Worm (Caenorhabditis elegans) whole organism, L4 larva: ENCODE results near the gene ham-1.

Experiments used
- D1046.2 ChIP-seq: fragments of 200-800 bp; sonication (Bioruptor generic); IDR thresholded peaks from 2 replicates; pipeline ENCODE4 v1.3.6; 2022; ENCODE audit warnings: missing genetic modification characterization, missing compliant biosample characterization
- F10B5.3 ChIP-seq: sonication (generic microtip); optimal IDR thresholded peaks from 2 replicates; lab custom pipeline; 2016; ENCODE audit warnings: mild to moderate bottlenecking, missing genetic modification characterization, missing compliant biosample characterization
- F49E8.2 ChIP-seq: sonication (generic microtip); optimal IDR thresholded peaks from 2 replicates; lab custom pipeline; 2016; ENCODE audit warnings: missing compliant biosample characterization, mild to moderate bottlenecking, missing genetic modification characterization, borderline replicate concordance
- aha-1 ChIP-seq: fragments of 150-350 bp; peaks from one replicate; lab custom pipeline; 2014; ENCODE audit warnings: missing biosample characterization, missing genetic modification characterization
- aly-2 ChIP-seq: sonication (generic microtip); optimal IDR thresholded peaks from 2 replicates; lab custom pipeline; 2018; ENCODE audit warnings: missing biosample characterization, missing genetic modification characterization
- ceh-20 ChIP-seq: fragments of 200-800 bp; sonication (Bioruptor generic); IDR thresholded peaks from 2 replicates; pipeline ENCODE4 v1.3.6; 2022; ENCODE audit warnings: missing genetic modification reagents, missing genetic modification characterization, missing compliant biosample characterization
- ceh-28 ChIP-seq: fragments of 150-350 bp; optimal IDR thresholded peaks from 2 replicates; lab custom pipeline; 2014; ENCODE audit warnings: missing biosample characterization, missing genetic modification reagents, missing genetic modification characterization
- ceh-32 ChIP-seq: sonication (generic microtip); optimal IDR thresholded peaks from 2 replicates; lab custom pipeline; 2016; ENCODE audit warnings: mild to moderate bottlenecking, missing genetic modification characterization, missing compliant biosample characterization; ENCODE audit not compliant: poor library complexity
- ceh-62 ChIP-seq: sonication (generic microtip); optimal IDR thresholded peaks from 2 replicates; lab custom pipeline; 2017; ENCODE audit warnings: missing biosample characterization, missing genetic modification characterization
- ctbp-1 ChIP-seq: fragments of 200-800 bp; sonication (Bioruptor generic); IDR thresholded peaks from 2 replicates; pipeline ENCODE4 v1.3.6; 2022; ENCODE audit warnings: missing genetic modification reagents, missing genetic modification characterization, missing compliant biosample characterization
- daf-16 ChIP-seq, 3 experiments: sonication (generic microtip); optimal IDR thresholded peaks; 2 replicates each; lab custom pipeline; 2016 to 2017; ENCODE audit warnings: missing genetic modification characterization in 3 of 3, missing genetic modification reagents in 3 of 3, mild to moderate bottlenecking in 2 of 3, missing compliant biosample characterization in 2 of 3, missing biosample characterization in 1 of 3, moderate library complexity in 1 of 3
- daf-19 ChIP-seq: fragments of 200-800 bp; sonication (Bioruptor generic); conservative IDR thresholded peaks from 2 replicates; pipeline ENCODE4 v1.3.6; 2022; ENCODE audit warnings: missing genetic modification characterization, missing compliant biosample characterization
- dmd-6 ChIP-seq: fragments of 200-800 bp; sonication (Bioruptor generic); IDR thresholded peaks from 2 replicates; pipeline ENCODE4 v1.3.6; 2022; ENCODE audit warnings: missing genetic modification reagents, missing genetic modification characterization, missing compliant biosample characterization
- duxl-1 ChIP-seq: sonication (generic microtip); optimal IDR thresholded peaks from 2 replicates; lab custom pipeline; 2016; ENCODE audit warnings: mild to moderate bottlenecking, missing genetic modification characterization, moderate library complexity, missing compliant biosample characterization; ENCODE audit not compliant: poor library complexity
- fkh-10 ChIP-seq: fragments of 150-350 bp; optimal IDR thresholded peaks from 2 replicates; lab custom pipeline; 2014; ENCODE audit warnings: missing biosample characterization, missing genetic modification reagents, missing genetic modification characterization
- fos-1 ChIP-seq: fragments of 150-350 bp; optimal IDR thresholded peaks from 2 replicates; lab custom pipeline; 2014; ENCODE audit warnings: missing biosample characterization, missing genetic modification characterization
- gei-8 ChIP-seq: fragments of 200-800 bp; sonication (Bioruptor generic); optimal IDR thresholded peaks from 2 replicates; lab custom pipeline; 2018; ENCODE audit warnings: mild to moderate bottlenecking, missing genetic modification characterization, missing compliant biosample characterization
- hlh-30 ChIP-seq: sonication (generic microtip); optimal IDR thresholded peaks from 2 replicates; lab custom pipeline; 2017; ENCODE audit warnings: antibody characterized with exemption, mild to moderate bottlenecking, missing genetic modification characterization, missing compliant biosample characterization; ENCODE audit not compliant: insufficient read depth
- hmg-1.1 ChIP-seq: fragments of 200-800 bp; sonication (Bioruptor generic); IDR thresholded peaks from 2 replicates; pipeline ENCODE4 v1.3.6; 2022; ENCODE audit warnings: missing genetic modification reagents, missing genetic modification characterization, missing compliant biosample characterization
- jun-1 ChIP-seq: fragments of 150-350 bp; optimal IDR thresholded peaks from 2 replicates; lab custom pipeline; 2014; ENCODE audit warnings: missing biosample characterization, missing genetic modification reagents, missing genetic modification characterization
- lim-7 ChIP-seq: fragments of 200-800 bp; sonication (Bioruptor generic); IDR thresholded peaks from 2 replicates; pipeline ENCODE4 v1.3.6; 2022; ENCODE audit warnings: missing genetic modification characterization, missing compliant biosample characterization
- lin-1 ChIP-seq: fragments of 200-800 bp; sonication (Bioruptor generic); IDR thresholded peaks from 2 replicates; pipeline ENCODE4 v1.3.6; 2022; ENCODE audit warnings: missing genetic modification reagents, missing genetic modification characterization, missing compliant biosample characterization
- lin-29 ChIP-seq: fragments of 200-800 bp; sonication (Bioruptor generic); IDR thresholded peaks from 2 replicates; pipeline ENCODE4 v1.3.6; 2022; ENCODE audit warnings: missing genetic modification reagents, missing genetic modification characterization, missing compliant biosample characterization
- lsy-2 ChIP-seq, 2 experiments: fragments of 150-350 bp in 1 of 2; sonication (generic microtip) in 1 of 2; optimal IDR thresholded peaks; 2 replicates each; lab custom pipeline; 2014 to 2017; ENCODE audit warnings: missing biosample characterization in 2 of 2, missing genetic modification characterization in 2 of 2
- madf-9 ChIP-seq: fragments of 200-800 bp; sonication (Bioruptor generic); conservative IDR thresholded peaks from 2 replicates; pipeline ENCODE4 v1.3.6; 2022; ENCODE audit warnings: missing genetic modification reagents, missing genetic modification characterization, missing compliant biosample characterization
- mdt-29 ChIP-seq: fragments of 200-800 bp; sonication (Bioruptor generic); IDR thresholded peaks from 2 replicates; pipeline ENCODE4 v1.3.6; 2022; ENCODE audit warnings: missing genetic modification reagents, missing genetic modification characterization, missing compliant biosample characterization
- mep-1 ChIP-seq: fragments of 150-350 bp; sonication (generic microtip); optimal IDR thresholded peaks from 3 replicates; lab custom pipeline; 2014; ENCODE audit warnings: missing biosample characterization, missing genetic modification characterization
- mes-2 ChIP-seq: sonication (generic microtip); optimal IDR thresholded peaks from 2 replicates; lab custom pipeline; 2016; ENCODE audit warnings: missing genotype, mild to moderate bottlenecking, missing genetic modification characterization, missing compliant biosample characterization; ENCODE audit not compliant: poor library complexity, severe bottlenecking
- mxl-3 ChIP-seq: fragments of 200-800 bp; sonication (Bioruptor generic); optimal IDR thresholded peaks from 2 replicates; lab custom pipeline; 2018; ENCODE audit warnings: mild to moderate bottlenecking, missing genetic modification characterization, missing compliant biosample characterization
- pha-4 ChIP-seq, 2 experiments: fragments of 150-350 bp in 1 of 2; fragments of 200-800 bp in 1 of 2; sonication (Bioruptor generic) in 1 of 2; IDR thresholded peaks in 1 of 2; optimal IDR thresholded peaks in 1 of 2; 2 replicates each; pipeline versions ENCODE4 v1.3.6 to Lab custom; 2014 to 2022; ENCODE audit warnings: missing genetic modification characterization in 2 of 2, missing genetic modification reagents in 2 of 2, missing biosample characterization in 1 of 2, missing compliant biosample characterization in 1 of 2
- rbr-2 ChIP-seq: sonication (generic microtip); optimal IDR thresholded peaks from 2 replicates; lab custom pipeline; 2016; ENCODE audit warnings: missing genotype, missing genetic modification characterization, missing compliant biosample characterization
- set-16 ChIP-seq: fragments of 200-800 bp; sonication (Bioruptor generic); IDR thresholded peaks from 2 replicates; pipeline ENCODE4 v1.3.6; 2022; ENCODE audit warnings: missing genetic modification reagents, missing genetic modification characterization, missing compliant biosample characterization
- snpc-4 ChIP-seq: fragments of 150-350 bp; optimal IDR thresholded peaks from 2 replicates; lab custom pipeline; 2014; ENCODE audit warnings: missing biosample characterization, missing genetic modification characterization
- tag-97 ChIP-seq: fragments of 200-800 bp; sonication (Bioruptor generic); IDR thresholded peaks from 2 replicates; pipeline ENCODE4 v1.3.6; 2022; ENCODE audit warnings: missing genetic modification characterization, missing compliant biosample characterization
- unc-62 ChIP-seq, 3 experiments: fragments of 150-350 bp in 1 of 3; sonication (generic microtip); optimal IDR thresholded peaks in 2 of 3; peaks in 1 of 3; 1 replicate in 1 of 3; 2 replicates in 2 of 3; lab custom pipeline; 2014 to 2017; ENCODE audit warnings: missing biosample characterization in 3 of 3, missing genetic modification characterization in 3 of 3, missing genetic modification reagents in 3 of 3, missing genotype in 1 of 3
- vab-7 ChIP-seq: fragments of 200-800 bp; sonication (Bioruptor generic); IDR thresholded peaks from 2 replicates; pipeline ENCODE4 v1.3.6; 2022; ENCODE audit warnings: missing genetic modification reagents, missing genetic modification characterization, missing compliant biosample characterization
- zip-11 ChIP-seq: fragments of 200-800 bp; sonication (Bioruptor generic); IDR thresholded peaks from 2 replicates; pipeline ENCODE4 v1.3.6; 2022; ENCODE audit warnings: missing genetic modification characterization, missing compliant biosample characterization
- ztf-11 ChIP-seq: fragments of 150-350 bp; optimal IDR thresholded peaks from 2 replicates; lab custom pipeline; 2014; ENCODE audit warnings: missing biosample characterization, missing genetic modification characterization
- ztf-7 ChIP-seq: fragments of 150-350 bp; optimal IDR thresholded peaks from 2 replicates; lab custom pipeline; 2014; ENCODE audit warnings: missing biosample characterization, missing genetic modification characterization

ham-1 gene

ce11 chrIV:12573068-12573467, 31.1 kb downstream of the ham-1 start, which contains the start of gene K08E7.5:
K08E7.5 (plus strand) TSS chrIV:12573368.
- TF ChIP-seq ztf-7 (tag; lab: Kevin White, UChicago) (no peak), lim-7 (GFP tag; lab: Robert Waterston, UW) (no peak), gei-8 (no peak), aha-1 (tag; lab: Kevin White, UChicago) (peak; percentile 88), tag-97 (no peak)
- TF ChIP-seq, all 104 proteins: peak for 1

DNA sequence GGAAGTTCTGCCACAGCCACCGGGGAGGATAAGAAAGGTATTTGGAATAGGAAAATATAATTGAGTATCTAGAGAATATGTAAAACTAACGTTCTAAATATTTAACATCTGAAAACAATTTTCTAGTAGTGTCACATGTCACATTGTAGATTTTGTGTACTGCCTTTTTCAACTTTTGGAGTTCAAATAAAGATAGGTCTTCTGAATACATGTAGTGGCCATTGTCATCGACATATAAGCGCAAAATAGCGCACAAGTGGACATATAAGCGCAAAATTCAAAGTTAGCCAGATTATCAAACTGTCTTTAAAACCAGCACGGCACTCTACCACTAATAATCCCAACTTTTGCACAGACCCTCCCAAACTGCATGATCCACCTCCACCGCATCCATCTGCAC, 32.3 kb downstream of the ham-1 start:
- TF ChIP-seq fos-1 (tag; lab: Kevin White, UChicago) (no peak), ceh-32 (tag; lab: Kevin White, UChicago) (no peak), aha-1 (tag; lab: Kevin White, UChicago) (peak; percentile 92)

DNA sequence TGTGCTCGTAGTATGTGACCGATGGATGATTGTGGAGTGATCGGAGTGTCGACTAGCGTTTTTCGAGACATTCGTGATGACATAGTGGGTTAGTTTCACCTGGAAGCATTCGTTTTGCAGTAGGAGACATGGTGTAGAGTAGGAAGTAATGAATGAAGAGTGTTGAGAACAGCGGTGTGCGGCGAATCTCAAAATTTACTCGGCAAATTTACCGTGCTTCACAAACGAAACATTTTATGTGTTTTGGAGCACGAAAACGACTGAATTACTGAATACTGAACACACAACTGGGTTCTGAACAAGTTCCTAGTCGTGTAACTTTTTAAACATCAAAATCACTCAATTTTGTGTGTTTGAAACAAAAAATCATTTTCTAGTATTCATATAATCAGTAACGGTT, 39.1 kb downstream of the ham-1 start, which contains the start of gene K08E7.6:
Gene K08E7.6 (minus strand): TSS at position 101 of the 400 bp plus-strand sequence.
- TF ChIP-seq lin-29 (GFP tag; lab: Robert Waterston, UW) (no peak), unc-62 (GFP tag; optimal IDR thresholded peaks at IDR 0.05 in 1 of 2; lab: Kevin White, UChicago) (peak in 1 of 2 experiments; percentile 37), unc-62 (tag; optimal IDR thresholded peaks at IDR 0.05; lab: Kevin White, UChicago) (no peak), aly-2 (tag; lab: Kevin White, UChicago) (no peak)

- TF ChIP-seq set-16 (GFP tag; lab: Robert Waterston, UW): no peak
- TF ChIP-seq rbr-2 (tag; lab: Kevin White, UChicago): peak; percentile 54
- no peak for TF ChIP-seq lin-1
- no peak for TF ChIP-seq madf-9 (GFP tag; lab: Robert Waterston, UW)
- no peak for TF ChIP-seq jun-1 (tag; lab: Kevin White, UChicago)
- no peak for TF ChIP-seq zip-11 (GFP tag; lab: Robert Waterston, UW)
- 0 out of 2 replicates have a peak, but pooled peaks have one; percentile 14 for TF ChIP-seq hmg-1.1 (GFP tag; lab: Robert Waterston, UW)
- TF ChIP-seq F49E8.2 (tag; lab: Kevin White, UChicago): no peak
- TF ChIP-seq fkh-10 (GFP tag; lab: Kevin White, UChicago): peak; percentile 46
- no peak for TF ChIP-seq ceh-62 (tag; lab: Kevin White, UChicago)
- TF ChIP-seq lsy-2 (tag; optimal IDR thresholded peaks at IDR 0.05; lab: Kevin White, UChicago): peak in 1 of 2 experiments; percentile 42
- no peak for TF ChIP-seq mxl-3 (GFP tag; lab: Kevin White, UChicago)
- TF ChIP-seq aha-1 (tag; lab: Kevin White, UChicago): peak; percentile 88
- TF ChIP-seq dmd-6: no peak
- TF ChIP-seq snpc-4 (tag; lab: Kevin White, UChicago): no peak
- TF ChIP-seq mdt-29 (GFP tag; lab: Robert Waterston, UW): no peak
- TF ChIP-seq D1046.2 (GFP tag; lab: Robert Waterston, UW): no peak
These were observed 41.2 kb downstream of the ham-1 start for ce11 chrIV:12583181-12583580.

ce11 chrIV:12584146-12584545, 42.2 kb downstream of the ham-1 start:
- TF ChIP-seq duxl-1 (no peak), F10B5.3 (no peak), ceh-20 (no peak), ztf-7 (tag; lab: Kevin White, UChicago) (no peak), hlh-30 (tag; lab: Kevin White, UChicago) (peak; percentile 14), lim-7 (GFP tag; lab: Robert Waterston, UW) (no peak), rbr-2 (tag; lab: Kevin White, UChicago) (peak; percentile 67), ztf-11 (tag; lab: Kevin White, UChicago) (no peak), aly-2 (tag; lab: Kevin White, UChicago) (no peak), ceh-28 (tag; lab: Kevin White, UChicago) (no peak), daf-19 (no peak), lsy-2 (tag; optimal IDR thresholded peaks at IDR 0.05; lab: Kevin White, UChicago) (peak in 1 of 2 experiments; percentile 44), pha-4 (GFP tag; IDR thresholded peaks at IDR 0.05; lab: Robert Waterston, UW) (no peak), pha-4 (tag; optimal IDR thresholded peaks at IDR 0.05; lab: Kevin White, UChicago) (no peak), mes-2 (tag; lab: Kevin White, UChicago) (peak; percentile 24), vab-7 (GFP tag; lab: Robert Waterston, UW) (0 out of 2 replicates have a peak, but pooled peaks have one; percentile 26), snpc-4 (tag; lab: Kevin White, UChicago) (no peak), gei-8 (no peak), lin-29 (GFP tag; lab: Robert Waterston, UW) (no peak), hmg-1.1 (GFP tag; lab: Robert Waterston, UW) (peak; percentile 46; the same call in 1 of the 2 replicates), zip-11 (GFP tag; lab: Robert Waterston, UW) (no peak), fos-1 (tag; lab: Kevin White, UChicago) (no peak), ctbp-1 (0 out of 2 replicates have a peak, but pooled peaks have one; percentile 42), daf-16 (GFP tag; optimal IDR thresholded peaks at IDR 0.05; lab: Kevin White, UChicago) (no peak), daf-16 (tag; optimal IDR thresholded peaks at IDR 0.05; lab: Kevin White, UChicago) (no peak), mep-1 (tag; lab: Kevin White, UChicago) (peak; percentile 71), fkh-10 (GFP tag; lab: Kevin White, UChicago) (peak; percentile 34)
